Worm (Caenorhabditis elegans) whole organism, L3 larva: ENCODE results near the gene T25B9.2.

Source experiments
- ZK546.5 ChIP-seq: sonication (generic microtip); optimal IDR thresholded peaks from 2 replicates; lab custom pipeline; 2017; ENCODE audit warnings: missing biosample characterization, missing genetic modification characterization
- aly-2 ChIP-seq: fragments of 150-350 bp; optimal IDR thresholded peaks from 2 replicates; lab custom pipeline; 2014; ENCODE audit warnings: missing biosample characterization, missing genetic modification characterization
- egl-27 ChIP-seq: sonication (generic microtip); optimal IDR thresholded peaks from 4 replicates; lab custom pipeline; 2017; ENCODE audit warnings: missing biosample characterization, missing genetic modification reagents, missing genetic modification characterization
- elt-2 ChIP-seq: sonication (generic microtip); optimal IDR thresholded peaks from 2 replicates; lab custom pipeline; 2016; ENCODE audit warnings: missing genetic modification reagents, mild to moderate bottlenecking, missing genetic modification characterization, missing compliant biosample characterization
- elt-3 ChIP-seq, 3 experiments: fragments of 150-350 bp in 1 of 3; sonication (generic microtip) in 2 of 3; optimal IDR thresholded peaks; 2 replicates in 2 of 3; 4 replicates in 1 of 3; lab custom pipeline; 2014 to 2017; ENCODE audit warnings: missing biosample characterization in 3 of 3, missing genetic modification characterization in 3 of 3
- fos-1 ChIP-seq: fragments of 150-350 bp; optimal IDR thresholded peaks from 2 replicates; lab custom pipeline; 2014; ENCODE audit warnings: missing biosample characterization, missing genetic modification characterization
- nhr-11 ChIP-seq: fragments of 150-350 bp; optimal IDR thresholded peaks from 2 replicates; lab custom pipeline; 2014; ENCODE audit warnings: missing biosample characterization, missing genetic modification characterization
- nhr-12 ChIP-seq: fragments of 150-350 bp; optimal IDR thresholded peaks from 2 replicates; lab custom pipeline; 2014; ENCODE audit warnings: missing biosample characterization, missing genetic modification characterization
- nhr-23 ChIP-seq: fragments of 150-350 bp; optimal IDR thresholded peaks from 2 replicates; lab custom pipeline; 2014; ENCODE audit warnings: missing biosample characterization, missing genetic modification reagents, missing genetic modification characterization
- nhr-237 ChIP-seq: fragments of 150-350 bp; optimal IDR thresholded peaks from 2 replicates; lab custom pipeline; 2014; ENCODE audit warnings: missing biosample characterization, missing genetic modification characterization
- nhr-76 ChIP-seq: fragments of 150-350 bp; sonication (generic microtip); optimal IDR thresholded peaks from 5 replicates; lab custom pipeline; 2014; ENCODE audit warnings: missing biosample characterization, missing genetic modification characterization
- sea-2 ChIP-seq: fragments of 150-350 bp; sonication (generic microtip); optimal IDR thresholded peaks from 4 replicates; lab custom pipeline; 2014; ENCODE audit warnings: missing biosample characterization, missing genetic modification reagents, missing genetic modification characterization
- ztf-11 ChIP-seq: fragments of 150-350 bp; optimal IDR thresholded peaks from 2 replicates; lab custom pipeline; 2014; ENCODE audit warnings: missing biosample characterization, missing genetic modification characterization

ce11 chrIV:10778582-10778981 lies 26.9 kb upstream of the T25B9.2 start:
- TF ChIP-seq elt-3 (tag; optimal IDR thresholded peaks at IDR 0.05; lab: Kevin White, UChicago) (no peak), egl-27 (tag; lab: Kevin White, UChicago) (no peak), nhr-23 (tag; lab: Kevin White, UChicago) (peak; percentile 71), nhr-12 (tag; lab: Kevin White, UChicago) (no peak), sea-2 (no peak), aly-2 (tag; lab: Kevin White, UChicago) (no peak), fos-1 (no peak), ZK546.5 (tag; lab: Kevin White, UChicago) (no peak), nhr-237 (tag; lab: Kevin White, UChicago) (no peak), nhr-76 (tag; lab: Kevin White, UChicago) (no peak), nhr-11 (tag; lab: Kevin White, UChicago) (no peak), ztf-11 (tag; lab: Kevin White, UChicago) (no peak), elt-2 (tag; lab: Kevin White, UChicago) (no peak)
